Fruit fly (Drosophila melanogaster): ENCODE results near the gene CG31446.

CG31446 gene

DNA sequence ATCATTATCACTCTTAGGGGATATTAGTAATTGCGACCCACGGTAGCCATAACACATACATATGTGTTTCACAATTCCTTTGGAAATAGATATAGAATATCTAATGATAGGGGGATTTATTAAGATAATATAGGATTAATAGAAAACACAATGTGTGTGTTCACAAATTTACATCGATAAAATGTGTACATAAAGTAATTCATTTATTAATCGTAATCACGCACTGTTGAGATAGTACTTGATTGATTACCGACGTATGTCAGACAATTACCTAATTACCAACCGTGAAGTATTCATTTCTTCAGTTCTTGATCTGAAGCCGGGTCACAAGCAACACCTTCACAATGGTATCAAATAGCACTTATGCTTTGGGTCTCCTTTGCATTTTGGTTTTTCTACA is at the start of gene CG31446:
Gene CG31446 (plus strand): TSS at position 301 of the 400 bp plus-strand sequence.
- TF ChIP-seq CG6276 (GFP tag; optimal IDR thresholded peaks at IDR 0.05) = no peak
- TF ChIP-seq salr (GFP tag; optimal IDR thresholded peaks at IDR 0.05) = no peak
- no peak for TF ChIP-seq fd85E (GFP tag; optimal IDR thresholded peaks at IDR 0.05)
- TF ChIP-seq lz (GFP tag; optimal IDR thresholded peaks at IDR 0.05) = no peak
- no peak for TF ChIP-seq OdsH (GFP tag; optimal IDR thresholded peaks at IDR 0.05)
- TF ChIP-seq achi (GFP tag; optimal IDR thresholded peaks at IDR 0.05) = no peak

- TF ChIP-seq CG11294 (GFP tag; IDR thresholded peaks at IDR 0.05) (no peak), CG6854 (GFP tag; optimal IDR thresholded peaks at IDR 0.05) (no peak), CG11902 (GFP tag; optimal IDR thresholded peaks at IDR 0.05) (no peak), Ets96B (tag; optimal IDR thresholded peaks at IDR 0.05) (peak; percentile 89), CG6792 (GFP tag; optimal IDR thresholded peaks at IDR 0.05) (peak; percentile 64), CG15336 (GFP tag; IDR thresholded peaks at IDR 0.05) (no peak), esn (GFP tag; optimal IDR thresholded peaks at IDR 0.05) (peak; percentile 29), svp (GFP tag) (peak; percentile 87), CG3919 (GFP tag; optimal IDR thresholded peaks at IDR 0.05) (peak; percentile 38), CG3032 (tag; optimal IDR thresholded peaks at IDR 0.05) (peak; percentile 71), achi (GFP tag; optimal IDR thresholded peaks at IDR 0.05) (peak; percentile 9), acj6 (GFP tag; optimal IDR thresholded peaks at IDR 0.05) (peak; percentile 19), dsx (GFP tag; optimal IDR thresholded peaks at IDR 0.05; ENCODE audit: poor library complexity, severe bottlenecking) (peak; percentile 88), Sox14 (GFP tag; optimal IDR thresholded peaks at IDR 0.05) (peak; percentile 24), CG10669 (GFP tag; optimal IDR thresholded peaks at IDR 0.05) (peak; percentile 28), topi (GFP tag; optimal IDR thresholded peaks at IDR 0.05) (peak; percentile 53), Blimp-1 (GFP tag; optimal IDR thresholded peaks at IDR 0.05) (no peak), Sox102F (GFP tag; optimal IDR thresholded peaks at IDR 0.05) (no peak), Ets21C (GFP tag; optimal IDR thresholded peaks at IDR 0.05) (no peak), CG1621 (tag; optimal IDR thresholded peaks at IDR 0.05) (peak; percentile 69), OdsH (GFP tag; optimal IDR thresholded peaks at IDR 0.05) (peak; percentile 27), CG7368 (GFP tag; optimal IDR thresholded peaks at IDR 0.05) (no peak), CG34406 (GFP tag; optimal IDR thresholded peaks at IDR 0.05) (no peak), Sox15 (GFP tag; optimal IDR thresholded peaks at IDR 0.05) (no peak), CG31627 (GFP tag; optimal IDR thresholded peaks at IDR 0.05) (peak; percentile 26), Eip93F (GFP tag; optimal IDR thresholded peaks at IDR 0.05) (no peak), CG4318 (GFP tag; optimal IDR thresholded peaks at IDR 0.05) (no peak), Eip75B (GFP tag; optimal IDR thresholded peaks at IDR 0.05) (peak; percentile 71), CG6276 (GFP tag; optimal IDR thresholded peaks at IDR 0.05) (no peak), Hr4 (GFP tag; optimal IDR thresholded peaks at IDR 0.05) (no peak), fd59A (GFP tag; optimal IDR thresholded peaks at IDR 0.05) (peak; percentile 40), CG8632 (GFP tag; optimal IDR thresholded peaks at IDR 0.05) (no peak), Met (GFP tag; optimal IDR thresholded peaks at IDR 0.05) (peak; percentile 33), fkh (GFP tag; optimal IDR thresholded peaks at IDR 0.05) (no peak), net (GFP tag; optimal IDR thresholded peaks at IDR 0.05) (no peak), Eip78C (GFP tag) (peak; percentile 96), dac (GFP tag; optimal IDR thresholded peaks at IDR 0.05) (no peak), CG6163 (GFP tag; IDR thresholded peaks at IDR 0.05) (peak; percentile 87), CG10631 (GFP tag; optimal IDR thresholded peaks at IDR 0.05) (peak; percentile 75), CG16779 (tag; optimal IDR thresholded peaks at IDR 0.05) (no peak), fd85E (GFP tag; optimal IDR thresholded peaks at IDR 0.05) (no peak), CG8119 (GFP tag; IDR thresholded peaks at IDR 0.05) (no peak), Hr39 (GFP tag; optimal IDR thresholded peaks at IDR 0.05) (peak; percentile 28), vri (GFP tag; optimal IDR thresholded peaks at IDR 0.05) (no peak), eg (GFP tag; IDR thresholded peaks at IDR 0.05) (no peak), pdm3 (GFP tag; optimal IDR thresholded peaks at IDR 0.05) (peak; percentile 6), CG6808 (GFP tag; optimal IDR thresholded peaks at IDR 0.05) (no peak), spab (GFP tag; optimal IDR thresholded peaks at IDR 0.05) (peak; percentile 5), Hr38 (GFP tag; optimal IDR thresholded peaks at IDR 0.05) (no peak)
These were observed 48.2 kb upstream of the CG31446 start for dm6 chr3R:15644733-15645132.

Data from whole organism, prepupa.